Fruit fly (Drosophila melanogaster): ENCODE measurements around the gene Or67a.

Or67a gene

DNA sequence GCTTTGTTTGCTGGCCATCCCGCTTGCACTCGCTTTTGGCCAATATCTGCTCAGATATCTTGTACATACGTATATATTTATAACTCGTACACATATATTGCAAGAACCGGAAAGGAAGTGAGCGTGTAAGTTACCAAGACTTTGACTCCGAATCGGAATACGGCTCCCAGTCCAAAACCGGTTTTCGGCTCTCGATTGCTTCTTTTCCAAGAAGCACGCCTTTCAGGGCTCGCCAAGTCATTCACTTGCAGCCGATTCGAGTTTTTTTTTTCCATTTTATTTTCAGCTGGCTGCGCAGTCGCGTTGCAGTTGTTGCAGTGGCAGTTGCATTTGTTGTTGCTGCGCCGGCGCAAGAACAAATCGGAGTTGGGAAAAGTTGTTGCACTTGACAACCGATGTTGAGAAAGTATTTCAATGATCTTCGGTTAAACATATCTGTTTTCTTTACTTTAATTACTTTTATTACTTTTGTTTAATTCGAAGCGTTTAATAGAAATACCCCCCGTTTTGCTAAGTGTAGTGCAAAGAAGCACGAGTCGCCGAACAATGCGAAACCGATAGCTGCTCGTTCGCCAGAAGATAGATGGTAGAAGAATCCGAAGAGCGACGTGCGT is 20.9 kb downstream of the Or67a start (continued):
- TF ChIP-seq CG32006 (GFP tag; optimal IDR thresholded peaks at IDR 0.05), result peak; percentile 68
- TF ChIP-seq Hr39 (GFP tag; optimal IDR thresholded peaks at IDR 0.05), result peak; percentile 34
- TF ChIP-seq Eip75B (GFP tag; optimal IDR thresholded peaks at IDR 0.05), result peak; percentile 76
- TF ChIP-seq CG11902 (GFP tag; optimal IDR thresholded peaks at IDR 0.05), result peak; percentile 1
- TF ChIP-seq spab (GFP tag; optimal IDR thresholded peaks at IDR 0.05), result peak; percentile 73
- peak; percentile 56 for TF ChIP-seq fd59A (GFP tag; optimal IDR thresholded peaks at IDR 0.05)
- TF ChIP-seq CG10631 (GFP tag; optimal IDR thresholded peaks at IDR 0.05), result peak; percentile 78
- TF ChIP-seq Met (GFP tag; optimal IDR thresholded peaks at IDR 0.05), result peak; percentile 67
- TF ChIP-seq CG1621 (tag; optimal IDR thresholded peaks at IDR 0.05), result peak; percentile 58
- TF ChIP-seq dsx (GFP tag; optimal IDR thresholded peaks at IDR 0.05; ENCODE audit: poor library complexity, severe bottlenecking), result peak; percentile 92
- peak; percentile 79 for TF ChIP-seq Ets96B (tag; optimal IDR thresholded peaks at IDR 0.05)
- peak; percentile 64 for TF ChIP-seq esn (GFP tag; optimal IDR thresholded peaks at IDR 0.05)
- peak; percentile 29 for TF ChIP-seq CG31627 (GFP tag; optimal IDR thresholded peaks at IDR 0.05)
- TF ChIP-seq CG9139 (GFP tag; optimal IDR thresholded peaks at IDR 0.05), result peak; percentile 60
- TF ChIP-seq Eip93F (GFP tag; optimal IDR thresholded peaks at IDR 0.05), result peak; percentile 50
- TF ChIP-seq Sox15 (GFP tag; optimal IDR thresholded peaks at IDR 0.05), result no peak
- TF ChIP-seq svp (GFP tag), result peak; percentile 91
- TF ChIP-seq CG3032 (tag; optimal IDR thresholded peaks at IDR 0.05), result peak; percentile 89
- TF ChIP-seq salr (GFP tag; optimal IDR thresholded peaks at IDR 0.05), result peak; percentile 42 to 49
- TF ChIP-seq CG15336 (GFP tag; IDR thresholded peaks at IDR 0.05), result peak; percentile 63
- peak; percentile 55 for TF ChIP-seq Smox (GFP tag; optimal IDR thresholded peaks at IDR 0.05)
- no peak for TF ChIP-seq Sox102F (GFP tag; optimal IDR thresholded peaks at IDR 0.05)
- peak; percentile 27 for TF ChIP-seq Ets21C (GFP tag; optimal IDR thresholded peaks at IDR 0.05)
- TF ChIP-seq CG10669 (GFP tag; optimal IDR thresholded peaks at IDR 0.05), result peak; percentile 81
- peak; percentile 55 for TF ChIP-seq achi (GFP tag; optimal IDR thresholded peaks at IDR 0.05)
- no peak for TF ChIP-seq fd85E (GFP tag; optimal IDR thresholded peaks at IDR 0.05)
- peak; percentile 83 to 91 for TF ChIP-seq ss (GFP tag; optimal IDR thresholded peaks at IDR 0.05)
- peak; percentile 51 for TF ChIP-seq lz (GFP tag; optimal IDR thresholded peaks at IDR 0.05)
- TF ChIP-seq CG11294 (GFP tag; IDR thresholded peaks at IDR 0.05), result peak; percentile 42
- peak; percentile 46 for TF ChIP-seq CG8319 (GFP tag; optimal IDR thresholded peaks at IDR 0.05)
- TF ChIP-seq CG6792 (GFP tag; optimal IDR thresholded peaks at IDR 0.05), result peak; percentile 59
- peak; percentile 54 for TF ChIP-seq acj6 (GFP tag; optimal IDR thresholded peaks at IDR 0.05)
- peak; percentile 48 for TF ChIP-seq OdsH (GFP tag; optimal IDR thresholded peaks at IDR 0.05)
- peak; percentile 97 for TF ChIP-seq Eip78C (GFP tag)
- peak; percentile 73 for TF ChIP-seq topi (GFP tag; optimal IDR thresholded peaks at IDR 0.05)
- no peak for TF ChIP-seq vri (GFP tag; optimal IDR thresholded peaks at IDR 0.05)
- TF ChIP-seq Sox14 (GFP tag; optimal IDR thresholded peaks at IDR 0.05), result peak; percentile 61
- TF ChIP-seq net (GFP tag; optimal IDR thresholded peaks at IDR 0.05), result peak; percentile 51
- peak; percentile 41 for TF ChIP-seq CG6276 (GFP tag; optimal IDR thresholded peaks at IDR 0.05)
- no peak for TF ChIP-seq fkh (GFP tag; optimal IDR thresholded peaks at IDR 0.05)

DNA sequence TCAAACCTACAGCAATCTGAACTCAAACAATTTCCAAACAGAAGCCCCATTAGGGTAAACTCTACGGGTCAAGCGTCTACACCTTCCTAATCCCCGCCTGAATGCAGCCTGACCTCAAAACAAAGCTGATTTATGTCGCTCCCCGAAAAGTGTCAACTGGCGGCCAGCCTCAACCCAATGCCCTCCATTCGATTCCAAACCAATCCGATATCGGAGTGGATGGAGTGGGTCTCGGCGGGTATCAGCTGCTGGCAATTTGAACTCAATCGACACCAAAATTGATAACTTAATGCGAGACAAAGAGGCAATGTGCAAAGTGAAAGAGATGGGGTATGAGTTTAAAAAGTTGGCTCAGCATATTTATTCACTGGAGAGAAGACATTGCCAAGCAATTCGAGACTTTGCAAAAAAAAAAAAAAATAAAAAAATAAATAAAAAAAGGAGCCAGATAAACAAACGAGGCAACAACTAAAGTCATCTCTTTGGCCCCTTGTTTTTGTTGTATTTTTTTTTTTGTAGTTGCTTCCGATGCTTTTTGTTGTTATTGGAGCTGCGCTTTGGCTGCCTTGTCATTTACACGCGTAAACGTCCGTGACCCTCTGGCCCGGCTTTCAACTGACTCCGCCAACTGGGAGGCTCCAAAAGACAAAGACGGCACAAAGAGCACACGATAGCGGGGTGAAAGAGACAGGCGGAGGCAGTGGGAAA is 22.2 kb downstream of the Or67a start:
- TF ChIP-seq dsx (GFP tag; optimal IDR thresholded peaks at IDR 0.05; ENCODE audit: poor library complexity, severe bottlenecking), result no peak
- TF ChIP-seq pdm3 (GFP tag; optimal IDR thresholded peaks at IDR 0.05), result peak; percentile 23
- TF ChIP-seq CG10631 (GFP tag; optimal IDR thresholded peaks at IDR 0.05), result no peak
- TF ChIP-seq Eip93F (GFP tag; optimal IDR thresholded peaks at IDR 0.05), result no peak
- TF ChIP-seq Sox14 (GFP tag; optimal IDR thresholded peaks at IDR 0.05), result peak; percentile 45
- TF ChIP-seq svp (GFP tag), result peak; percentile 90
- peak; percentile 72 for TF ChIP-seq CG6808 (GFP tag; optimal IDR thresholded peaks at IDR 0.05)
- peak; percentile 58 for TF ChIP-seq CG34406 (GFP tag; optimal IDR thresholded peaks at IDR 0.05)
- peak; percentile 88 for TF ChIP-seq Eip78C (GFP tag)
- peak; percentile 75; the same call in 2 of the 3 replicates for TF ChIP-seq CG6163 (GFP tag; IDR thresholded peaks at IDR 0.05)
- TF ChIP-seq Met (GFP tag; optimal IDR thresholded peaks at IDR 0.05), result no peak
- TF ChIP-seq achi (GFP tag; optimal IDR thresholded peaks at IDR 0.05), result peak; percentile 25
- TF ChIP-seq dac (GFP tag; optimal IDR thresholded peaks at IDR 0.05), result no peak
- no peak for TF ChIP-seq CG31627 (GFP tag; optimal IDR thresholded peaks at IDR 0.05)
- TF ChIP-seq Sox102F (GFP tag; optimal IDR thresholded peaks at IDR 0.05), result peak; percentile 52
- peak; percentile 49 for TF ChIP-seq CG3919 (GFP tag; optimal IDR thresholded peaks at IDR 0.05)
- TF ChIP-seq CG6792 (GFP tag; optimal IDR thresholded peaks at IDR 0.05), result peak; percentile 21
- TF ChIP-seq Ets96B (tag; optimal IDR thresholded peaks at IDR 0.05), result peak; percentile 27
- peak; percentile 15 for TF ChIP-seq OdsH (GFP tag; optimal IDR thresholded peaks at IDR 0.05)
- TF ChIP-seq CG4318 (GFP tag; optimal IDR thresholded peaks at IDR 0.05), result no peak
- no peak for TF ChIP-seq esn (GFP tag; optimal IDR thresholded peaks at IDR 0.05)
- TF ChIP-seq CG8632 (GFP tag; optimal IDR thresholded peaks at IDR 0.05), result peak; percentile 59

Measured in whole organism, prepupa.